Worm (Caenorhabditis elegans) whole organism, L2 larva: ENCODE results near the gene K11H3.8.

ENCODE experiments used
- ZK546.5 ChIP-seq: sonication (generic microtip); optimal IDR thresholded peaks from 2 replicates; lab custom pipeline; 2017; ENCODE audit warnings: missing biosample characterization, missing genetic modification characterization
- lin-13 ChIP-seq: fragments of 150-350 bp; optimal IDR thresholded peaks from 2 replicates; lab custom pipeline; 2014; ENCODE audit warnings: missing biosample characterization, missing genetic modification reagents, missing genetic modification characterization
- unc-62 ChIP-seq: fragments of 150-350 bp; optimal IDR thresholded peaks from 2 replicates; lab custom pipeline; 2014; ENCODE audit warnings: missing biosample characterization, missing genetic modification reagents, missing genetic modification characterization

- TF ChIP-seq unc-62 (GFP tag; lab: Kevin White, UChicago) (no peak), lin-13 (GFP tag; lab: Kevin White, UChicago) (no peak), ZK546.5 (tag; lab: Kevin White, UChicago) (no peak)
These were observed 45.3 kb upstream of the K11H3.8 start, which contains the start of gene R10E11.5 for ce11 chrIII:9789607-9790073.
